Worm (Caenorhabditis elegans) whole organism, L1 larva: ENCODE data around the gene Y57G11B.3.

ENCODE experiments used
- C04F5.9 ChIP-seq: sonication (generic microtip); optimal IDR thresholded peaks from 2 replicates; lab custom pipeline; 2016; ENCODE audit warnings: missing genetic modification characterization, missing compliant biosample characterization
- C16A3.4 ChIP-seq: fragments of 150-350 bp; optimal IDR thresholded peaks from 2 replicates; lab custom pipeline; 2014; ENCODE audit warnings: missing biosample characterization, missing genetic modification characterization
- C34B4.2 ChIP-seq: sonication (generic microtip); optimal IDR thresholded peaks from 2 replicates; lab custom pipeline; 2017; ENCODE audit warnings: mild to moderate bottlenecking, missing genetic modification characterization, missing compliant biosample characterization
- Y116A8C.19 ChIP-seq: sonication (generic microtip); optimal IDR thresholded peaks from 2 replicates; lab custom pipeline; 2016; ENCODE audit warnings: missing compliant biosample characterization, missing genetic modification characterization, borderline replicate concordance
- blmp-1 ChIP-seq: fragments of 150-350 bp; optimal IDR thresholded peaks from 2 replicates; lab custom pipeline; 2014; ENCODE audit warnings: missing biosample characterization, missing genetic modification characterization
- ceh-82 ChIP-seq, 3 experiments: fragments of 150-350 bp in 1 of 3; sonication (generic microtip) in 2 of 3; optimal IDR thresholded peaks; 2 replicates each; lab custom pipeline; 2014 to 2017; ENCODE audit warnings: missing biosample characterization in 3 of 3, missing genetic modification characterization in 3 of 3
- ceh-90 ChIP-seq: sonication (generic microtip); optimal IDR thresholded peaks from 2 replicates; lab custom pipeline; 2016; ENCODE audit warnings: missing genetic modification characterization, missing compliant biosample characterization
- dpl-1 ChIP-seq, 3 experiments: fragments of 150-350 bp in 2 of 3; sonication (generic microtip) in 1 of 3; optimal IDR thresholded peaks; 2 replicates each; lab custom pipeline; 2014 to 2017; ENCODE audit warnings: missing biosample characterization in 3 of 3, missing genetic modification characterization in 3 of 3, missing genetic modification reagents in 3 of 3
- dsc-1 ChIP-seq: sonication (generic microtip); optimal IDR thresholded peaks from 2 replicates; lab custom pipeline; 2016; ENCODE audit warnings: mild to moderate bottlenecking, missing genetic modification characterization, missing compliant biosample characterization
- efl-1 ChIP-seq, 4 experiments: fragments of 150-350 bp; optimal IDR thresholded peaks in 3 of 4; peaks in 1 of 4; 1 replicate in 1 of 4; 2 replicates in 3 of 4; lab custom pipeline; 2014; ENCODE audit warnings: missing biosample characterization in 2 of 4, missing genetic modification characterization in 2 of 4, missing genetic modification reagents in 2 of 4
- egl-27 ChIP-seq, 2 experiments: fragments of 150-350 bp in 1 of 2; sonication (generic microtip); optimal IDR thresholded peaks; 3 replicates each; lab custom pipeline; 2017 to 2018; ENCODE audit warnings: missing biosample characterization in 2 of 2, missing genetic modification characterization in 2 of 2, missing genetic modification reagents in 2 of 2
- ets-5 ChIP-seq: fragments of 200-800 bp; sonication (Bioruptor generic); IDR thresholded peaks from 2 replicates; pipeline ENCODE4 v1.3.6; 2022; ENCODE audit warnings: missing genetic modification characterization, missing compliant biosample characterization
- fkh-10 ChIP-seq: sonication (generic microtip); optimal IDR thresholded peaks from 2 replicates; lab custom pipeline; 2017; ENCODE audit warnings: missing biosample characterization, missing genetic modification reagents, missing genetic modification characterization
- fkh-4 ChIP-seq: sonication (generic microtip); optimal IDR thresholded peaks from 2 replicates; lab custom pipeline; 2016; ENCODE audit warnings: missing compliant biosample characterization, missing genetic modification characterization, borderline replicate concordance
- fos-1 ChIP-seq: fragments of 150-350 bp; optimal IDR thresholded peaks from 2 replicates; lab custom pipeline; 2014; ENCODE audit warnings: missing biosample characterization, missing genetic modification characterization
- grh-1 ChIP-seq: fragments of 200-800 bp; sonication (Bioruptor generic); IDR thresholded peaks from 2 replicates; pipeline ENCODE4 v1.3.6; 2022; ENCODE audit warnings: missing genetic modification reagents, missing genetic modification characterization, missing compliant biosample characterization
- hlh-4 ChIP-seq: sonication (generic microtip); optimal IDR thresholded peaks from 2 replicates; lab custom pipeline; 2016; ENCODE audit warnings: mild to moderate bottlenecking, missing genetic modification characterization, missing compliant biosample characterization
- hpl-2 ChIP-seq: fragments of 150-350 bp; optimal IDR thresholded peaks from 2 replicates; lab custom pipeline; 2014; ENCODE audit warnings: missing biosample characterization, missing genetic modification reagents, missing genetic modification characterization
- irx-1 ChIP-seq: sonication (generic microtip); optimal IDR thresholded peaks from 2 replicates; lab custom pipeline; 2016; ENCODE audit warnings: missing genetic modification characterization, missing compliant biosample characterization
- lin-14 ChIP-seq: fragments of 200-800 bp; sonication (Bioruptor generic); optimal IDR thresholded peaks from 2 replicates; lab custom pipeline; 2018; ENCODE audit warnings: mild to moderate bottlenecking, missing genetic modification characterization, moderate library complexity, missing compliant biosample characterization
- lin-35 ChIP-seq, 2 experiments: fragments of 150-350 bp; optimal IDR thresholded peaks; 2 replicates each; lab custom pipeline; 2014; ENCODE audit warnings: missing biosample characterization in 2 of 2, missing genetic modification characterization in 2 of 2, missing genetic modification reagents in 2 of 2
- lin-39 ChIP-seq: fragments of 150-350 bp; optimal IDR thresholded peaks from 2 replicates; lab custom pipeline; 2014; ENCODE audit warnings: missing biosample characterization, missing genetic modification reagents, missing genetic modification characterization
- lsy-2 ChIP-seq, 2 experiments: fragments of 150-350 bp; optimal IDR thresholded peaks; 2 replicates each; lab custom pipeline; 2014; ENCODE audit warnings: missing biosample characterization in 2 of 2, missing genetic modification characterization in 2 of 2
- mab-9 ChIP-seq: fragments of 200-800 bp; sonication (Bioruptor generic); IDR thresholded peaks from 2 replicates; pipeline ENCODE4 v1.3.6; 2022; ENCODE audit warnings: missing genetic modification reagents, missing genetic modification characterization, missing compliant biosample characterization
- mdl-1 ChIP-seq, 2 experiments: fragments of 150-350 bp; optimal IDR thresholded peaks; 2 replicates each; lab custom pipeline; 2014 to 2017; ENCODE audit warnings: missing biosample characterization in 2 of 2, missing genetic modification characterization in 2 of 2, inconsistent platforms in 1 of 2
- mep-1 ChIP-seq: fragments of 150-350 bp; optimal IDR thresholded peaks from 2 replicates; lab custom pipeline; 2014; ENCODE audit warnings: missing biosample characterization, missing genetic modification characterization
- nhr-12 ChIP-seq: sonication (generic microtip); optimal IDR thresholded peaks from 2 replicates; lab custom pipeline; 2017; ENCODE audit warnings: missing biosample characterization, missing genetic modification characterization
- nhr-19 ChIP-seq: fragments of 200-800 bp; sonication (Bioruptor generic); conservative IDR thresholded peaks from 2 replicates; pipeline ENCODE4 v1.3.6; 2022; ENCODE audit warnings: missing genetic modification characterization, missing compliant biosample characterization
- nhr-20 ChIP-seq: sonication (generic microtip); optimal IDR thresholded peaks from 2 replicates; lab custom pipeline; 2016; ENCODE audit warnings: mild to moderate bottlenecking, missing genetic modification characterization, missing compliant biosample characterization
- nhr-28 ChIP-seq: fragments of 150-350 bp; optimal IDR thresholded peaks from 2 replicates; lab custom pipeline; 2014; ENCODE audit warnings: missing biosample characterization, missing genetic modification characterization
- nhr-84 ChIP-seq: sonication (generic microtip); optimal IDR thresholded peaks from 2 replicates; lab custom pipeline; 2017; ENCODE audit warnings: missing biosample characterization, missing genetic modification characterization
- nhr-90 ChIP-seq: sonication (generic microtip); optimal IDR thresholded peaks from 2 replicates; lab custom pipeline; 2016; ENCODE audit warnings: mild to moderate bottlenecking, missing genetic modification characterization, missing compliant biosample characterization; ENCODE audit not compliant: poor library complexity
- pag-3 ChIP-seq: sonication (generic microtip); optimal IDR thresholded peaks from 2 replicates; lab custom pipeline; 2017; ENCODE audit warnings: missing genetic modification characterization, mild to moderate bottlenecking, missing compliant biosample characterization, antibody characterized with exemption, borderline replicate concordance; ENCODE audit not compliant: insufficient read depth
- pax-3 ChIP-seq: fragments of 200-800 bp; sonication (Bioruptor generic); optimal IDR thresholded peaks from 2 replicates; lab custom pipeline; 2018; ENCODE audit warnings: mild to moderate bottlenecking, missing genetic modification characterization, moderate library complexity, missing compliant biosample characterization
- skn-1 ChIP-seq: fragments of 150-350 bp; optimal IDR thresholded peaks from 2 replicates; lab custom pipeline; 2014; ENCODE audit warnings: missing biosample characterization, missing genetic modification characterization
- snpc-4 ChIP-seq: fragments of 150-350 bp; optimal IDR thresholded peaks from 2 replicates; lab custom pipeline; 2014; ENCODE audit warnings: missing biosample characterization, missing genetic modification characterization
- sptf-1 ChIP-seq: fragments of 150-350 bp; optimal IDR thresholded peaks from 2 replicates; lab custom pipeline; 2014; ENCODE audit warnings: missing biosample characterization, missing genetic modification characterization
- sup-37 ChIP-seq: fragments of 200-800 bp; sonication (Bioruptor generic); optimal IDR thresholded peaks from 2 replicates; lab custom pipeline; 2018; ENCODE audit warnings: mild to moderate bottlenecking, missing genetic modification characterization, missing compliant biosample characterization
- swsn-7 ChIP-seq: sonication (generic microtip); optimal IDR thresholded peaks from 2 replicates; lab custom pipeline; 2016; ENCODE audit warnings: missing genetic modification characterization, missing compliant biosample characterization
- unc-130 ChIP-seq: fragments of 150-350 bp; optimal IDR thresholded peaks from 2 replicates; lab custom pipeline; 2017; ENCODE audit warnings: missing biosample characterization, missing genetic modification characterization, inconsistent platforms
- unc-30 ChIP-seq: sonication (generic microtip); optimal IDR thresholded peaks from 2 replicates; lab custom pipeline; 2017; ENCODE audit warnings: missing biosample characterization, missing genetic modification characterization
- unc-62 ChIP-seq: fragments of 150-350 bp; optimal IDR thresholded peaks from 2 replicates; lab custom pipeline; 2014; ENCODE audit warnings: missing biosample characterization, missing genetic modification reagents, missing genetic modification characterization
- unc-98 ChIP-seq: fragments of 200-800 bp; sonication (Bioruptor generic); IDR thresholded peaks from 2 replicates; pipeline ENCODE4 v1.3.6; 2022; ENCODE audit warnings: missing genetic modification characterization, missing compliant biosample characterization
- vab-15 ChIP-seq: sonication (generic microtip); optimal IDR thresholded peaks from 2 replicates; lab custom pipeline; 2017; ENCODE audit warnings: missing genotype, mild to moderate bottlenecking, missing genetic modification characterization, missing compliant biosample characterization
- xbp-1 ChIP-seq: sonication (generic microtip); optimal IDR thresholded peaks from 2 replicates; lab custom pipeline; 2016; ENCODE audit warnings: missing genetic modification characterization, missing compliant biosample characterization
- zag-1 ChIP-seq: fragments of 150-350 bp; optimal IDR thresholded peaks from 2 replicates; lab custom pipeline; 2014; ENCODE audit warnings: missing biosample characterization, missing genetic modification characterization
- ztf-4 ChIP-seq: fragments of 150-350 bp; optimal IDR thresholded peaks from 2 replicates; lab custom pipeline; 2014; ENCODE audit warnings: missing biosample characterization, missing genetic modification characterization

The Y57G11B.3 gene

DNA sequence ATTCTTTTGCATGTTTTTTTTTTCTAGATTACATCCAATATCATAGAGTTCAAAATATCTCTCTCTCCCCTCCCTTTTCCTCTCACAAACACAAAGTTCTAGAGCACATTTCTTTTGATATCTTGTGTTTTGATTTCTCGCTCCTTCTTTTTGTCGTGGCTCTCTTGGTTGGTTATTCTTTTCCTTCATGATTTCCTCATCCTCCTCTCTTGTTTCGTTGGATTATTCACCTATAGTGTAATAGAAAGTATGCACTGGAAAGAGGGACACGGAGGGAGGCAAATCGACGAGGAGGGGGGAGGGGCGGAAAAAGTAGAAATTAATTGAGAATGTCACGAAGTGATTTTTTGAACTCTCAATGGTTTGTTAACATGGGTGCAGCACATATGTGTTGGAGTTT, 32.3 kb upstream of the Y57G11B.3 start (continued):
- TF ChIP-seq lin-39 (tag; lab: Kevin White, UChicago) (peak; percentile 22), blmp-1 (tag; lab: Kevin White, UChicago) (peak; percentile 2), mab-9 (GFP tag; lab: Robert Waterston, UW) (no peak), ceh-82 (tag; optimal IDR thresholded peaks at IDR 0.05; lab: Kevin White, UChicago) (peak in 1 of 3 experiments; percentile 33), nhr-20 (peak; percentile 77), skn-1 (tag; lab: Kevin White, UChicago) (peak; percentile 26), irx-1 (tag; lab: Kevin White, UChicago) (no peak), lin-35 (GFP tag; optimal IDR thresholded peaks at IDR 0.05; lab: Kevin White, UChicago) (peak in 1 of 2 experiments; percentile 12), nhr-28 (tag; lab: Kevin White, UChicago) (no peak), unc-62 (GFP tag; lab: Kevin White, UChicago) (no peak), unc-98 (GFP tag; lab: Robert Waterston, UW) (no peak), lin-14 (peak; percentile 86), fkh-4 (tag; lab: Kevin White, UChicago) (peak; percentile 56), swsn-7 (tag; lab: Kevin White, UChicago) (peak; percentile 34), xbp-1 (tag; lab: Kevin White, UChicago) (peak; percentile 5), efl-1 (optimal IDR thresholded peaks at IDR 0.05; lab: Kevin White, UChicago) (peak in 1 of 2 experiments; percentile 18), efl-1 (GFP tag; optimal IDR thresholded peaks at IDR 0.05 in 1 of 2; lab: Kevin White, UChicago) (no peak), dsc-1 (tag; lab: Kevin White, UChicago) (peak; percentile 82), hpl-2 (GFP tag; lab: Kevin White, UChicago) (no peak), ceh-90 (tag; lab: Kevin White, UChicago) (no peak), nhr-84 (tag; lab: Kevin White, UChicago) (no peak), fkh-10 (GFP tag; lab: Kevin White, UChicago) (no peak), C16A3.4 (tag; lab: Kevin White, UChicago) (peak; percentile 15), vab-15 (tag; lab: Kevin White, UChicago) (no peak), pag-3 (tag; lab: Kevin White, UChicago) (no peak), snpc-4 (tag; lab: Kevin White, UChicago) (no peak), dpl-1 (GFP tag; optimal IDR thresholded peaks at IDR 0.05; lab: Kevin White, UChicago) (peak in 1 of 3 experiments; percentile 6), unc-130 (tag; lab: Kevin White, UChicago) (no peak), hlh-4 (tag; lab: Kevin White, UChicago) (no peak), egl-27 (tag; optimal IDR thresholded peaks at IDR 0.05; lab: Kevin White, UChicago) (peak in 1 of 2 experiments; percentile 6), sptf-1 (tag; lab: Kevin White, UChicago) (no peak), sup-37 (GFP tag; lab: Kevin White, UChicago) (no peak), unc-30 (tag; lab: Kevin White, UChicago) (no peak), lsy-2 (tag; optimal IDR thresholded peaks at IDR 0.05; lab: Kevin White, UChicago) (peak; percentile 27 to 35), grh-1 (GFP tag; lab: Robert Waterston, UW) (no peak), nhr-19 (peak; percentile 60), ets-5 (no peak), pax-3 (tag; lab: Kevin White, UChicago) (no peak), mdl-1 (tag; optimal IDR thresholded peaks at IDR 0.05; lab: Kevin White, UChicago) (peak in 1 of 2 experiments; percentile 3), zag-1 (tag; lab: Kevin White, UChicago) (no peak), nhr-12 (no peak), C34B4.2 (tag; lab: Kevin White, UChicago) (no peak), fos-1 (peak; percentile 7), C04F5.9 (tag; lab: Kevin White, UChicago) (no peak), Y116A8C.19 (tag; lab: Kevin White, UChicago) (no peak), ztf-4 (tag; lab: Kevin White, UChicago) (peak; percentile 58), nhr-90 (tag; lab: Kevin White, UChicago) (no peak), mep-1 (peak; percentile 51)
